Worm (Caenorhabditis elegans) whole organism, young adult: ENCODE results near the gene C34D4.2.

ENCODE experiments used
- Y79H2A.3 ChIP-seq: fragments of 200-800 bp; sonication (Bioruptor generic); conservative IDR thresholded peaks from 2 replicates; pipeline ENCODE4 v1.3.6; 2022; ENCODE audit warnings: missing genetic modification reagents, missing genetic modification characterization, missing compliant biosample characterization
- ama-1 ChIP-seq, 3 experiments: fragments of 150-350 bp in 1 of 3; sonication (generic microtip) in 2 of 3; optimal IDR thresholded peaks; 2 replicates each; lab custom pipeline; 2014 to 2018; ENCODE audit warnings: missing biosample characterization in 2 of 3, missing genetic modification characterization in 2 of 3, missing genetic modification reagents in 2 of 3
- ekl-4 ChIP-seq: fragments of 200-800 bp; sonication (Bioruptor generic); IDR thresholded peaks from 2 replicates; pipeline ENCODE4 v1.3.6; 2022; ENCODE audit warnings: missing genetic modification reagents, missing genetic modification characterization, missing compliant biosample characterization
- him-1 ChIP-seq: sonication (generic microtip); optimal IDR thresholded peaks from 2 replicates; lab custom pipeline; 2016; ENCODE audit warnings: missing genotype, missing genetic modification reagents, missing genetic modification characterization, missing compliant biosample characterization
- hrde-1 ChIP-seq: sonication (generic microtip); optimal IDR thresholded peaks from 2 replicates; lab custom pipeline; 2016; ENCODE audit warnings: missing genetic modification characterization, mild to moderate bottlenecking, missing compliant biosample characterization, moderate library complexity, missing genotype, missing genetic modification reagents, borderline replicate concordance
- mel-28 ChIP-seq: sonication (generic microtip); optimal IDR thresholded peaks from 2 replicates; lab custom pipeline; 2016; ENCODE audit warnings: borderline replicate concordance, mild to moderate bottlenecking, missing genetic modification characterization, missing compliant biosample characterization
- snpc-4 ChIP-seq, 5 experiments: fragments of 150-350 bp in 1 of 5; sonication (generic microtip) in 4 of 5; optimal IDR thresholded peaks; 2 replicates each; lab custom pipeline; 2014 to 2018; ENCODE audit warnings: missing genetic modification characterization in 5 of 5, missing biosample characterization in 3 of 5, antibody characterized with exemption in 2 of 5, mild to moderate bottlenecking in 2 of 5, missing compliant biosample characterization in 2 of 5, missing genotype in 2 of 5, moderate library complexity in 2 of 5, missing genetic modification reagents in 1 of 5
- ztf-26 ChIP-seq: sonication (generic microtip); optimal IDR thresholded peaks from 2 replicates; lab custom pipeline; 2017; ENCODE audit warnings: missing genetic modification characterization, missing compliant biosample characterization

DNA sequence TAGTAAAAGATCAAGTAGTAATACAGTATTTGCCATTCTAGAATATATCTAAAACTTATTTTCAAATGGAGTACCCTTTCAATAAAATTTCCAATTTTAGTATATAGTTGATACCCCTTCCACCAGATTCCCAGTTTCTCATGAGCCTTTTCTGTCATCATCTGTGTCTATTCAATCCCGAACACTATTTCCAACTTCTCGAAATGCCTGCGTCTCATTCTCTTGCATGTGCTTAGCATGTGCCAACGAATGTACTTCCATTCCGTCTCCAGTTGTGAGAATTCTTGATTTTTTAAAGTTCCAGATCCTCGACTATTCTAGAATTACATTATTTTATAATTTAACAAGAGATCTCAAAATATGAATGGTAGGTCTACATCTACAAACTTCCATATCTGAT lies 12.1 kb downstream of the C34D4.2 start, which contains the start of gene C42D4.18:
- no peak for TF ChIP-seq hrde-1 (tag; lab: Kevin White, UChicago)
- no peak for TF ChIP-seq mel-28 (tag; lab: Kevin White, UChicago)
- no peak for TF ChIP-seq Y79H2A.3 (GFP tag; lab: Robert Waterston, UW)
- no peak for TF ChIP-seq him-1
- TF ChIP-seq snpc-4 (GFP tag; optimal IDR thresholded peaks at IDR 0.05; lab: Kevin White, UChicago), result no peak
- no peak for TF ChIP-seq snpc-4 (tag; optimal IDR thresholded peaks at IDR 0.05; lab: Kevin White, UChicago)
- TF ChIP-seq ekl-4, result no peak
- no peak for TF ChIP-seq ztf-26 (tag; lab: Kevin White, UChicago)
- no peak for TF ChIP-seq ama-1 (optimal IDR thresholded peaks at IDR 0.05; lab: Kevin White, UChicago)
- TF ChIP-seq ama-1 (GFP tag; optimal IDR thresholded peaks at IDR 0.05; lab: Kevin White, UChicago), result no peak
